Fruit fly (Drosophila melanogaster) whole organism, embryonic: ENCODE data around the gene Ctns.

Experiments
- Aef1 ChIP-seq: fragments of 200-800 bp; sonication (Bioruptor generic); IDR thresholded peaks from 3 replicates; pipeline ENCODE4 v1.3.6; 2022; ENCODE audit warnings: missing biosample characterization, missing genetic modification characterization
- Awh ChIP-seq: fragments of 200-800 bp; sonication (Bioruptor generic); IDR thresholded peaks from 2 replicates; pipeline ENCODE4, ENCODE4 v1.3.6; 2022; ENCODE audit warnings: missing biosample characterization, missing genetic modification characterization
- CG10543 ChIP-seq: fragments of 200-800 bp; sonication (Bioruptor generic); optimal IDR thresholded peaks from 3 replicates; lab custom pipeline; 2017; ENCODE audit warnings: missing biosample characterization, mild to moderate bottlenecking, missing genetic modification characterization, moderate library complexity
- CG11504 ChIP-seq: fragments of 200-800 bp; sonication (Bioruptor generic); optimal IDR thresholded peaks from 3 replicates; lab custom pipeline; 2019; ENCODE audit warnings: missing biosample characterization, mild to moderate bottlenecking, missing genetic modification characterization, moderate library complexity
- CG12236 ChIP-seq: fragments of 200-800 bp; sonication (Bioruptor generic); optimal IDR thresholded peaks from 2 replicates; lab custom pipeline; 2016; ENCODE audit warnings: missing biosample characterization, missing genetic modification characterization
- CG1233 ChIP-seq: fragments of 200-800 bp; sonication (Bioruptor generic); optimal IDR thresholded peaks from 4 replicates; lab custom pipeline; 2018; ENCODE audit warnings: missing biosample characterization, mild to moderate bottlenecking, missing genetic modification characterization
- CG12744 ChIP-seq: fragments of 200-800 bp; sonication (Bioruptor generic); optimal IDR thresholded peaks from 2 replicates; lab custom pipeline; 2016; ENCODE audit warnings: missing biosample characterization, missing genetic modification characterization
- CG12769 ChIP-seq: fragments of 200-800 bp; sonication (Bioruptor generic); optimal IDR thresholded peaks from 2 replicates; lab custom pipeline; 2019; ENCODE audit warnings: missing biosample characterization, mild to moderate bottlenecking, missing genetic modification characterization, moderate library complexity
- CG14860 ChIP-seq: fragments of 200-800 bp; sonication (Bioruptor generic); IDR thresholded peaks from 3 replicates; pipeline ENCODE4 v1.3.6; 2022; ENCODE audit warnings: missing biosample characterization, missing genetic modification characterization; ENCODE audit not compliant: partially characterized antibody
- CG16815 ChIP-seq: fragments of 200-800 bp; sonication (Bioruptor generic); optimal IDR thresholded peaks from 3 replicates; lab custom pipeline; 2017; ENCODE audit warnings: missing biosample characterization, mild to moderate bottlenecking, missing genetic modification characterization
- CG1792 ChIP-seq: fragments of 200-800 bp; sonication (Bioruptor generic); optimal IDR thresholded peaks from 2 replicates; lab custom pipeline; 2016; ENCODE audit warnings: missing biosample characterization, missing genetic modification characterization
- CG30403 ChIP-seq: fragments of 200-800 bp; sonication (Bioruptor generic); optimal IDR thresholded peaks from 3 replicates; lab custom pipeline; 2016; ENCODE audit warnings: missing biosample characterization, missing genetic modification characterization
- CG32767 ChIP-seq: fragments of 200-800 bp; sonication (Bioruptor generic); IDR thresholded peaks from 2 replicates; pipeline ENCODE4 v1.3.6; 2022; ENCODE audit warnings: missing biosample characterization, missing genetic modification characterization
- CG34376 ChIP-seq: fragments of 200-800 bp; sonication (Bioruptor generic); optimal IDR thresholded peaks from 2 replicates; lab custom pipeline; 2018; ENCODE audit warnings: missing biosample characterization, mild to moderate bottlenecking, missing genetic modification characterization
- CG4617 ChIP-seq: fragments of 200-800 bp; sonication (Bioruptor generic); optimal IDR thresholded peaks from 3 replicates; lab custom pipeline; 2016; ENCODE audit warnings: missing biosample characterization, missing genetic modification characterization, borderline replicate concordance
- CG5180 ChIP-seq: fragments of 200-800 bp; sonication (Bioruptor generic); optimal IDR thresholded peaks from 3 replicates; lab custom pipeline; 2017; ENCODE audit warnings: missing biosample characterization, missing genetic modification characterization, mild to moderate bottlenecking, moderate library complexity, missing genetic modification reagents
- CG5245 ChIP-seq: fragments of 200-800 bp; sonication (Bioruptor generic); optimal IDR thresholded peaks from 3 replicates; lab custom pipeline; 2016; ENCODE audit warnings: missing biosample characterization, missing genetic modification characterization
- CG6175 ChIP-seq: fragments of 200-800 bp; sonication (Bioruptor generic); IDR thresholded peaks from 3 replicates; pipeline ENCODE4 v1.3.6; 2022; ENCODE audit warnings: missing biosample characterization, missing genetic modification characterization
- CG6272 ChIP-seq: fragments of 200-800 bp; sonication (Bioruptor generic); IDR thresholded peaks from 2 replicates; pipeline ENCODE4 v1.3.6; 2022; ENCODE audit warnings: missing biosample characterization, missing genetic modification characterization
- CG7357 ChIP-seq: fragments of 200-800 bp; sonication (Bioruptor generic); IDR thresholded peaks from 3 replicates; pipeline ENCODE4 v1.3.6; 2022; ENCODE audit warnings: missing biosample characterization, missing genetic modification characterization
- CG8388 ChIP-seq: fragments of 200-800 bp; sonication (Bioruptor generic); optimal IDR thresholded peaks from 2 replicates; lab custom pipeline; 2019; ENCODE audit warnings: missing biosample characterization, mild to moderate bottlenecking, missing genetic modification characterization, moderate library complexity
- CG9727 ChIP-seq: fragments of 200-800 bp; sonication (Bioruptor generic); optimal IDR thresholded peaks from 3 replicates; lab custom pipeline; 2017; ENCODE audit warnings: missing biosample characterization, mild to moderate bottlenecking, missing genetic modification characterization
- D ChIP-seq, 2 experiments: fragments of 200-800 bp in 1 of 2; fragments of >200 bp in 1 of 2; sonication (Bioruptor generic) in 1 of 2; optimal IDR thresholded peaks; 2 replicates in 1 of 2; 3 replicates in 1 of 2; lab custom pipeline; 2017; ENCODE audit warnings: mild to moderate bottlenecking in 1 of 2, missing biosample characterization in 1 of 2, missing genetic modification characterization in 1 of 2, missing genetic modification reagents in 1 of 2
- Dfd ChIP-seq, 2 experiments: fragments of >200 bp; optimal IDR thresholded peaks; 2 replicates each; lab custom pipeline; 2017; ENCODE audit warnings: missing biosample characterization in 2 of 2, missing genetic modification characterization in 2 of 2
- Eip74EF ChIP-seq, 2 experiments: fragments of 200-800 bp in 1 of 2; fragments of >200 bp in 1 of 2; sonication (Bioruptor generic) in 1 of 2; optimal IDR thresholded peaks; 2 replicates each; lab custom pipeline; 2017 to 2019; ENCODE audit warnings: missing biosample characterization in 2 of 2, missing genetic modification characterization in 2 of 2, mild to moderate bottlenecking in 1 of 2, moderate library complexity in 1 of 2
- Gsc ChIP-seq: fragments of 200-800 bp; sonication (Bioruptor generic); IDR thresholded peaks from 2 replicates; pipeline ENCODE4 v1.3.6; 2022; ENCODE audit warnings: missing biosample characterization, missing genetic modification characterization
- HHEX ChIP-seq: fragments of 200-800 bp; sonication (Bioruptor generic); optimal IDR thresholded peaks from 3 replicates; lab custom pipeline; 2017; ENCODE audit warnings: missing biosample characterization, mild to moderate bottlenecking, missing genetic modification characterization, missing genetic modification reagents
- Hr3 ChIP-seq: fragments of 200-800 bp; sonication (Bioruptor generic); optimal IDR thresholded peaks from 3 replicates; lab custom pipeline; 2016; ENCODE audit warnings: missing biosample characterization, missing genetic modification characterization
- Hr78 ChIP-seq, 2 experiments: fragments of 200-800 bp in 1 of 2; fragments of >200 bp in 1 of 2; sonication (Bioruptor generic) in 1 of 2; optimal IDR thresholded peaks; 2 replicates each; lab custom pipeline; 2017 to 2019; ENCODE audit warnings: missing biosample characterization in 2 of 2, missing genetic modification characterization in 2 of 2, mild to moderate bottlenecking in 1 of 2, moderate library complexity in 1 of 2
- Mrtf ChIP-seq: fragments of 200-800 bp; sonication (Bioruptor generic); IDR thresholded peaks from 3 replicates; pipeline ENCODE4 v1.3.6; 2022; ENCODE audit warnings: missing biosample characterization, missing genetic modification characterization
- Nf-YB ChIP-seq: fragments of 200-800 bp; sonication (Bioruptor generic); optimal IDR thresholded peaks from 3 replicates; lab custom pipeline; 2019; ENCODE audit warnings: missing biosample characterization, mild to moderate bottlenecking, missing genetic modification characterization, moderate library complexity
- PHDP ChIP-seq: fragments of 200-800 bp; sonication (Bioruptor generic); optimal IDR thresholded peaks from 3 replicates; lab custom pipeline; 2018; ENCODE audit warnings: missing biosample characterization, mild to moderate bottlenecking, missing genetic modification characterization, moderate library complexity
- Poxn ChIP-seq: fragments of 200-800 bp; sonication (Bioruptor generic); IDR thresholded peaks from 2 replicates; pipeline ENCODE4 v1.3.6; 2022; ENCODE audit warnings: missing biosample characterization, missing genetic modification characterization
- Sry-δ ChIP-seq: fragments of 200-800 bp; sonication (Bioruptor generic); optimal IDR thresholded peaks from 2 replicates; lab custom pipeline; 2016; ENCODE audit warnings: missing biosample characterization, missing genetic modification characterization
- Stat92E ChIP-seq, 3 experiments: fragments of >200 bp in 2 of 3; fragments of 200-800 bp in 1 of 3; sonication (Bioruptor generic) in 1 of 3; optimal IDR thresholded peaks; 2 replicates each; lab custom pipeline; 2017 to 2019; ENCODE audit warnings: missing biosample characterization in 3 of 3, missing genetic modification characterization in 3 of 3, mild to moderate bottlenecking in 1 of 3, moderate library complexity in 1 of 3
- aop ChIP-seq: fragments of 200-800 bp; sonication (Bioruptor generic); IDR thresholded peaks from 2 replicates; pipeline ENCODE4 v1.3.6; 2022; ENCODE audit warnings: missing biosample characterization, missing genetic modification characterization
- cato ChIP-seq: fragments of 200-800 bp; sonication (Bioruptor generic); optimal IDR thresholded peaks from 2 replicates; lab custom pipeline; 2016; ENCODE audit warnings: missing biosample characterization, missing genetic modification characterization, borderline replicate concordance
- chinmo ChIP-seq: fragments of 200-800 bp; sonication (Bioruptor generic); IDR thresholded peaks from 4 replicates; pipeline ENCODE4 v1.3.6; 2022; ENCODE audit warnings: missing biosample characterization, missing genetic modification characterization; ENCODE audit not compliant: partially characterized antibody
- da ChIP-seq: fragments of 200-800 bp; sonication (Bioruptor generic); optimal IDR thresholded peaks from 2 replicates; lab custom pipeline; 2016; ENCODE audit warnings: missing biosample characterization, missing genetic modification characterization
- en ChIP-seq: fragments of 200-800 bp; sonication (Bioruptor generic); optimal IDR thresholded peaks from 2 replicates; lab custom pipeline; 2016; ENCODE audit warnings: missing biosample characterization, missing genetic modification characterization
- fru ChIP-seq: fragments of >200 bp; optimal IDR thresholded peaks from 2 replicates; lab custom pipeline; 2017
- ftz-f1 ChIP-seq: fragments of 200-800 bp; sonication (Bioruptor generic); optimal IDR thresholded peaks from 2 replicates; lab custom pipeline; 2016; ENCODE audit warnings: missing biosample characterization, missing genetic modification characterization
- fu2 ChIP-seq: fragments of 200-800 bp; sonication (Bioruptor generic); optimal IDR thresholded peaks from 2 replicates; lab custom pipeline; 2016; ENCODE audit warnings: missing biosample characterization, missing genetic modification characterization
- gcm2 ChIP-seq: fragments of 200-800 bp; sonication (Bioruptor generic); optimal IDR thresholded peaks from 2 replicates; lab custom pipeline; 2016; ENCODE audit warnings: missing biosample characterization, missing genetic modification characterization
- jumu ChIP-seq: fragments of 200-800 bp; sonication (Bioruptor generic); optimal IDR thresholded peaks from 3 replicates; lab custom pipeline; 2016; ENCODE audit warnings: missing biosample characterization, missing genetic modification characterization
- mam ChIP-seq: fragments of 200-800 bp; sonication (Bioruptor generic); optimal IDR thresholded peaks from 3 replicates; lab custom pipeline; 2016; ENCODE audit warnings: missing biosample characterization, missing genetic modification characterization
- nau ChIP-seq: fragments of 200-800 bp; sonication (Bioruptor generic); optimal IDR thresholded peaks from 3 replicates; lab custom pipeline; 2017; ENCODE audit warnings: missing biosample characterization, mild to moderate bottlenecking, missing genetic modification characterization, missing genetic modification reagents
- repo ChIP-seq: fragments of 200-800 bp; sonication (Bioruptor generic); optimal IDR thresholded peaks from 2 replicates; lab custom pipeline; 2016; ENCODE audit warnings: missing biosample characterization, missing genetic modification characterization
- sima ChIP-seq: fragments of 200-800 bp; sonication (Bioruptor generic); optimal IDR thresholded peaks from 2 replicates; lab custom pipeline; 2016; ENCODE audit warnings: missing biosample characterization, missing genetic modification characterization
- unpg ChIP-seq: fragments of 200-800 bp; sonication (Bioruptor generic); optimal IDR thresholded peaks from 3 replicates; lab custom pipeline; 2018; ENCODE audit warnings: missing biosample characterization, mild to moderate bottlenecking, missing genetic modification characterization, moderate library complexity
- zfh2 ChIP-seq: fragments of 200-800 bp; sonication (Bioruptor generic); optimal IDR thresholded peaks from 2 replicates; lab custom pipeline; 2016; ENCODE audit warnings: missing biosample characterization, missing genetic modification characterization

The Ctns gene

dm6 chr3R:23012017-23012416, 46.7 kb downstream of the Ctns start, which contains the start of gene CG6688 (continued):
- peak in 1 of 2 experiments; percentile 35 for TF ChIP-seq Hr78 (GFP tag; optimal IDR thresholded peaks at IDR 0.05; lab: Kevin White, UChicago)
- TF ChIP-seq Nf-YB: no peak
- TF ChIP-seq CG12769: peak; percentile 48
- TF ChIP-seq CG14860: no peak
- TF ChIP-seq da: no peak
- no peak for TF ChIP-seq CG5180 (GFP tag; lab: Kevin White, UChicago)
- no peak for TF ChIP-seq ftz-f1 (GFP tag; lab: Kevin White, UChicago)
- no peak for TF ChIP-seq en
- TF ChIP-seq Aef1 (GFP tag; lab: Robert Waterston, UW): no peak
- no peak for TF ChIP-seq Mrtf (GFP tag; lab: Robert Waterston, UW)
- no peak for TF ChIP-seq Gsc (GFP tag; lab: Robert Waterston, UW)
- TF ChIP-seq PHDP (tag; lab: Kevin White, UChicago): no peak
- TF ChIP-seq HHEX (GFP tag; lab: Kevin White, UChicago): no peak
- no peak for TF ChIP-seq CG16815 (GFP tag; lab: Kevin White, UChicago)
- no peak for TF ChIP-seq Sry-δ (GFP tag; lab: Kevin White, UChicago)
- TF ChIP-seq unpg (GFP tag; lab: Kevin White, UChicago): no peak
- no peak for TF ChIP-seq Awh
- TF ChIP-seq jumu: no peak
- no peak for TF ChIP-seq CG7357 (GFP tag; lab: Robert Waterston, UW)
- no peak for TF ChIP-seq CG1233 (GFP tag; lab: Kevin White, UChicago)
- TF ChIP-seq D (optimal IDR thresholded peaks at IDR 0.05; lab: Kevin White, UChicago): no peak
- no peak for TF ChIP-seq D (GFP tag; optimal IDR thresholded peaks at IDR 0.05; lab: Kevin White, UChicago)
- TF ChIP-seq CG30403 (GFP tag; lab: Kevin White, UChicago): no peak
- no peak for TF ChIP-seq CG9727 (GFP tag; lab: Kevin White, UChicago)
- TF ChIP-seq Eip74EF (GFP tag; optimal IDR thresholded peaks at IDR 0.05; lab: Kevin White, UChicago): peak in 1 of 2 experiments; percentile 8
- TF ChIP-seq Hr3 (GFP tag; lab: Kevin White, UChicago): no peak
- TF ChIP-seq aop: no peak
- TF ChIP-seq CG12744 (GFP tag; lab: Kevin White, UChicago): no peak
- peak; percentile 1 for TF ChIP-seq CG11504 (tag; lab: Kevin White, UChicago)
- TF ChIP-seq Dfd (GFP tag; optimal IDR thresholded peaks at IDR 0.05; lab: Kevin White, UChicago): no peak
- TF ChIP-seq Poxn (GFP tag; lab: Robert Waterston, UW): no peak
- TF ChIP-seq CG34376 (GFP tag; lab: Kevin White, UChicago): no peak
- TF ChIP-seq CG32767 (GFP tag; lab: Robert Waterston, UW): no peak
- TF ChIP-seq mam (GFP tag; lab: Kevin White, UChicago): no peak
- no peak for TF ChIP-seq fru
- no peak for TF ChIP-seq CG4617 (GFP tag; lab: Kevin White, UChicago)
- no peak for TF ChIP-seq CG5245 (GFP tag; lab: Kevin White, UChicago)
- no peak for TF ChIP-seq repo
- no peak for TF ChIP-seq fu2 (GFP tag; lab: Kevin White, UChicago)
- no peak for TF ChIP-seq cato (GFP tag; lab: Kevin White, UChicago)
- no peak for TF ChIP-seq sima
- no peak for TF ChIP-seq Stat92E (GFP tag; optimal IDR thresholded peaks at IDR 0.05; lab: Kevin White, UChicago)
- no peak for TF ChIP-seq CG1792 (GFP tag; lab: Kevin White, UChicago)
- no peak for TF ChIP-seq CG8388 (GFP tag; lab: Kevin White, UChicago)
- TF ChIP-seq gcm2: no peak
- no peak for TF ChIP-seq zfh2 (GFP tag; lab: Kevin White, UChicago)
- peak; percentile 75; the same call in 1 of the 3 replicates for TF ChIP-seq CG6175 (GFP tag; lab: Robert Waterston, UW)
- TF ChIP-seq CG12236 (GFP tag; lab: Kevin White, UChicago): no peak
- no peak for TF ChIP-seq nau (GFP tag; lab: Kevin White, UChicago)
- no peak for TF ChIP-seq CG6272 (GFP tag; lab: Robert Waterston, UW)
- TF ChIP-seq CG10543 (GFP tag; lab: Kevin White, UChicago): peak; percentile 27
- TF ChIP-seq chinmo (GFP tag; lab: Robert Waterston, UW): peak; percentile 82; the same call in 3 of the 4 replicates
